Fruit fly (Drosophila melanogaster) whole organism, embryonic: ENCODE measurements around the gene CG43248.
A peak's percentile ranks its signal among the peaks of the same experiment; 100 is the strongest.

Experiments
- Antp ChIP-seq: fragments of 200-800 bp; sonication (Bioruptor generic); optimal IDR thresholded peaks from 3 replicates; lab custom pipeline; 2016; ENCODE audit warnings: missing biosample characterization, missing genetic modification characterization
- Atf3 ChIP-seq: fragments of 200-800 bp; sonication (Bioruptor generic); optimal IDR thresholded peaks from 3 replicates; lab custom pipeline; 2016; ENCODE audit warnings: missing biosample characterization, missing genetic modification characterization
- BEAF-32 ChIP-seq: fragments of 200-800 bp; sonication (Bioruptor generic); optimal IDR thresholded peaks from 3 replicates; lab custom pipeline; 2017; ENCODE audit warnings: missing biosample characterization, missing genetic modification characterization, mild to moderate bottlenecking, moderate library complexity, missing genetic modification reagents
- BtbVII ChIP-seq: fragments of 200-800 bp; sonication (Bioruptor generic); optimal IDR thresholded peaks from 3 replicates; lab custom pipeline; 2017; ENCODE audit warnings: missing biosample characterization, mild to moderate bottlenecking, missing genetic modification characterization
- C15 ChIP-seq: fragments of 200-800 bp; sonication (Bioruptor generic); IDR thresholded peaks from 3 replicates; pipeline ENCODE4 v1.3.6; 2022; ENCODE audit warnings: missing biosample characterization, missing genetic modification characterization
- CG11696 ChIP-seq: fragments of 200-800 bp; sonication (Bioruptor generic); IDR thresholded peaks from 2 replicates; pipeline ENCODE4 v1.3.6; 2022; ENCODE audit warnings: missing biosample characterization, missing genetic modification characterization
- CG13296 ChIP-seq: fragments of 200-800 bp; sonication (Bioruptor generic); optimal IDR thresholded peaks from 3 replicates; lab custom pipeline; 2018; ENCODE audit warnings: missing biosample characterization, mild to moderate bottlenecking, missing genetic modification characterization
- CG13775 ChIP-seq: fragments of 200-800 bp; sonication (Bioruptor generic); optimal IDR thresholded peaks from 3 replicates; lab custom pipeline; 2017; ENCODE audit warnings: missing biosample characterization, mild to moderate bottlenecking, missing genetic modification characterization
- CG15011 ChIP-seq: fragments of 200-800 bp; sonication (Bioruptor generic); optimal IDR thresholded peaks from 3 replicates; lab custom pipeline; 2018; ENCODE audit warnings: missing biosample characterization, mild to moderate bottlenecking, missing genetic modification characterization
- CG15269 ChIP-seq: fragments of 200-800 bp; sonication (Bioruptor generic); optimal IDR thresholded peaks from 2 replicates; lab custom pipeline; 2018; ENCODE audit warnings: missing biosample characterization, mild to moderate bottlenecking, missing genetic modification characterization, moderate library complexity
- CG1529 ChIP-seq: fragments of 200-800 bp; sonication (Bioruptor generic); optimal IDR thresholded peaks from 3 replicates; lab custom pipeline; 2018; ENCODE audit warnings: missing biosample characterization, missing genetic modification characterization
- CG18619 ChIP-seq: fragments of 200-800 bp; sonication (Bioruptor generic); optimal IDR thresholded peaks from 3 replicates; lab custom pipeline; 2017; ENCODE audit warnings: missing biosample characterization, mild to moderate bottlenecking, missing genetic modification characterization
- CG32532 ChIP-seq: fragments of 200-800 bp; sonication (Bioruptor generic); IDR thresholded peaks from 2 replicates; pipeline ENCODE4 v1.3.6; 2022; ENCODE audit warnings: missing biosample characterization, missing genetic modification characterization
- CG33557 ChIP-seq: fragments of 200-800 bp; sonication (Bioruptor generic); optimal IDR thresholded peaks from 2 replicates; lab custom pipeline; 2019; ENCODE audit warnings: missing biosample characterization, mild to moderate bottlenecking, missing genetic modification characterization, moderate library complexity
- CG34376 ChIP-seq: fragments of 200-800 bp; sonication (Bioruptor generic); optimal IDR thresholded peaks from 2 replicates; lab custom pipeline; 2018; ENCODE audit warnings: missing biosample characterization, mild to moderate bottlenecking, missing genetic modification characterization
- CG42726 ChIP-seq: fragments of 200-800 bp; sonication (Bioruptor generic); IDR thresholded peaks from 2 replicates; pipeline ENCODE4 v1.3.6; 2022; ENCODE audit warnings: missing biosample characterization, missing genetic modification characterization; ENCODE audit not compliant: partially characterized antibody
- CG4282 ChIP-seq: fragments of 200-800 bp; sonication (Bioruptor generic); optimal IDR thresholded peaks from 2 replicates; lab custom pipeline; 2016; ENCODE audit warnings: missing biosample characterization, missing genetic modification characterization
- CG4707 ChIP-seq: fragments of 200-800 bp; sonication (Bioruptor generic); optimal IDR thresholded peaks from 2 replicates; lab custom pipeline; 2018; ENCODE audit warnings: missing biosample characterization, mild to moderate bottlenecking, missing genetic modification characterization, moderate library complexity
- CG6683 ChIP-seq: fragments of 200-800 bp; sonication (Bioruptor generic); optimal IDR thresholded peaks from 2 replicates; lab custom pipeline; 2017; ENCODE audit warnings: missing biosample characterization, mild to moderate bottlenecking, missing genetic modification characterization, missing genetic modification reagents
- CG6813 ChIP-seq: fragments of 200-800 bp; sonication (Bioruptor generic); optimal IDR thresholded peaks from 2 replicates; lab custom pipeline; 2017; ENCODE audit warnings: missing biosample characterization, missing genetic modification characterization, mild to moderate bottlenecking, moderate library complexity, missing genetic modification reagents
- CG7839 ChIP-seq: fragments of 200-800 bp; sonication (Bioruptor generic); optimal IDR thresholded peaks from 3 replicates; lab custom pipeline; 2018; ENCODE audit warnings: missing biosample characterization, mild to moderate bottlenecking, missing genetic modification characterization, moderate library complexity
- CHES-1-like ChIP-seq: fragments of 200-800 bp; sonication (Bioruptor generic); optimal IDR thresholded peaks from 2 replicates; lab custom pipeline; 2016; ENCODE audit warnings: missing biosample characterization, missing genetic modification characterization
- D19B ChIP-seq: fragments of 200-800 bp; sonication (Bioruptor generic); optimal IDR thresholded peaks from 2 replicates; lab custom pipeline; 2017; ENCODE audit warnings: missing biosample characterization, mild to moderate bottlenecking, missing genetic modification characterization
- Fer2 ChIP-seq: fragments of 200-800 bp; sonication (Bioruptor generic); optimal IDR thresholded peaks from 2 replicates; lab custom pipeline; 2018; ENCODE audit warnings: missing biosample characterization, mild to moderate bottlenecking, missing genetic modification characterization, moderate library complexity
- HLHmδ ChIP-seq: fragments of 200-800 bp; sonication (Bioruptor generic); optimal IDR thresholded peaks from 2 replicates; lab custom pipeline; 2018; ENCODE audit warnings: missing biosample characterization, mild to moderate bottlenecking, missing genetic modification characterization, moderate library complexity
- Hr51 ChIP-seq, 2 experiments: fragments of 200-800 bp; sonication (Bioruptor generic); optimal IDR thresholded peaks; 2 replicates in 1 of 2; 3 replicates in 1 of 2; lab custom pipeline; 2016 to 2018; ENCODE audit warnings: missing biosample characterization in 2 of 2, missing genetic modification characterization in 2 of 2, mild to moderate bottlenecking in 1 of 2, moderate library complexity in 1 of 2
- NC2α ChIP-seq: fragments of 200-800 bp; sonication (Bioruptor generic); optimal IDR thresholded peaks from 2 replicates; lab custom pipeline; 2016; ENCODE audit warnings: missing biosample characterization, missing genetic modification characterization
- Nf-YA ChIP-seq: fragments of 200-800 bp; sonication (Bioruptor generic); IDR thresholded peaks from 2 replicates; pipeline ENCODE4 v1.3.6; 2022; ENCODE audit warnings: missing biosample characterization, missing genetic modification characterization
- Nf-YB ChIP-seq: fragments of 200-800 bp; sonication (Bioruptor generic); optimal IDR thresholded peaks from 3 replicates; lab custom pipeline; 2019; ENCODE audit warnings: missing biosample characterization, mild to moderate bottlenecking, missing genetic modification characterization, moderate library complexity
- Ravus ChIP-seq: fragments of 200-800 bp; sonication (Bioruptor generic); IDR thresholded peaks from 2 replicates; pipeline ENCODE4 v1.3.6; 2022; ENCODE audit warnings: missing biosample characterization, missing genetic modification characterization
- Spps ChIP-seq: fragments of 200-800 bp; sonication (Bioruptor generic); optimal IDR thresholded peaks from 2 replicates; lab custom pipeline; 2018; ENCODE audit warnings: missing biosample characterization, mild to moderate bottlenecking, missing genetic modification characterization
- YL-1 ChIP-seq: fragments of 200-800 bp; sonication (Bioruptor generic); optimal IDR thresholded peaks from 3 replicates; lab custom pipeline; 2017; ENCODE audit warnings: missing biosample characterization, mild to moderate bottlenecking, missing genetic modification characterization
- bowl ChIP-seq: fragments of 200-800 bp; sonication (Bioruptor generic); IDR thresholded peaks from 2 replicates; pipeline ENCODE4 v1.3.6; 2022; ENCODE audit warnings: missing biosample characterization, missing genetic modification characterization
- crol ChIP-seq: fragments of 200-800 bp; sonication (Bioruptor generic); IDR thresholded peaks from 2 replicates; pipeline ENCODE4 v1.3.6; 2022; ENCODE audit warnings: missing biosample characterization, missing genetic modification characterization
- cwo ChIP-seq: fragments of 200-800 bp; sonication (Bioruptor generic); optimal IDR thresholded peaks from 3 replicates; lab custom pipeline; 2017; ENCODE audit warnings: missing biosample characterization, missing genetic modification characterization, mild to moderate bottlenecking, moderate library complexity, missing genetic modification reagents
- danr ChIP-seq: fragments of 200-800 bp; sonication (Bioruptor generic); IDR thresholded peaks from 2 replicates; pipeline ENCODE4 v1.3.6; 2022; ENCODE audit warnings: missing biosample characterization, missing genetic modification characterization
- exex ChIP-seq: fragments of 200-800 bp; sonication (Bioruptor generic); optimal IDR thresholded peaks from 4 replicates; lab custom pipeline; 2018; ENCODE audit warnings: missing biosample characterization, mild to moderate bottlenecking, missing genetic modification characterization, moderate library complexity
- eyg ChIP-seq: fragments of 200-800 bp; sonication (Bioruptor generic); optimal IDR thresholded peaks from 3 replicates; lab custom pipeline; 2016; ENCODE audit warnings: missing biosample characterization, missing genetic modification characterization
- fd96Cb ChIP-seq: fragments of 200-800 bp; sonication (Bioruptor generic); optimal IDR thresholded peaks from 2 replicates; lab custom pipeline; 2018; ENCODE audit warnings: missing biosample characterization, mild to moderate bottlenecking, missing genetic modification characterization, moderate library complexity
- jumu ChIP-seq: fragments of 200-800 bp; sonication (Bioruptor generic); optimal IDR thresholded peaks from 3 replicates; lab custom pipeline; 2016; ENCODE audit warnings: missing biosample characterization, missing genetic modification characterization
- ken ChIP-seq: fragments of 200-800 bp; sonication (Bioruptor generic); IDR thresholded peaks from 3 replicates; pipeline ENCODE4 v1.3.6; 2022; ENCODE audit warnings: missing biosample characterization, missing genetic modification characterization
- lab ChIP-seq: fragments of 200-800 bp; sonication (Bioruptor generic); optimal IDR thresholded peaks from 3 replicates; lab custom pipeline; 2017; ENCODE audit warnings: missing biosample characterization, missing genetic modification characterization, mild to moderate bottlenecking, moderate library complexity, missing genetic modification reagents
- mld ChIP-seq: fragments of 200-800 bp; sonication (Bioruptor generic); IDR thresholded peaks from 3 replicates; pipeline ENCODE4 v1.3.6; 2022; ENCODE audit warnings: missing biosample characterization, missing genetic modification characterization; ENCODE audit not compliant: partially characterized antibody
- nau ChIP-seq: fragments of 200-800 bp; sonication (Bioruptor generic); optimal IDR thresholded peaks from 3 replicates; lab custom pipeline; 2017; ENCODE audit warnings: missing biosample characterization, mild to moderate bottlenecking, missing genetic modification characterization, missing genetic modification reagents
- otp ChIP-seq: fragments of 200-800 bp; sonication (Bioruptor generic); IDR thresholded peaks from 3 replicates; pipeline ENCODE4, ENCODE4 v1.3.6; 2022; ENCODE audit warnings: missing biosample characterization, missing genetic modification characterization
- peb ChIP-seq: fragments of 200-800 bp; sonication (Bioruptor generic); IDR thresholded peaks from 2 replicates; pipeline ENCODE4 v1.3.6; 2022; ENCODE audit warnings: missing biosample characterization, missing genetic modification characterization
- prd ChIP-seq, 3 experiments: fragments of >200 bp in 2 of 3; fragments of 200-800 bp in 1 of 3; sonication (Bioruptor generic) in 1 of 3; optimal IDR thresholded peaks in 2 of 3; IDR thresholded peaks in 1 of 3; 2 replicates in 2 of 3; 3 replicates in 1 of 3; pipeline versions ENCODE4 v1.3.6 to Lab custom; 2017 to 2022; ENCODE audit warnings: missing biosample characterization in 1 of 3, missing genetic modification characterization in 1 of 3
- seq ChIP-seq: fragments of 200-800 bp; sonication (Bioruptor generic); IDR thresholded peaks from 2 replicates; pipeline ENCODE4 v1.3.6; 2022; ENCODE audit warnings: missing biosample characterization, missing genetic modification characterization
- stc ChIP-seq: fragments of 200-800 bp; sonication (Bioruptor generic); IDR thresholded peaks from 2 replicates; pipeline ENCODE4 v1.3.6; 2022; ENCODE audit warnings: missing biosample characterization, missing genetic modification characterization
- sug ChIP-seq: fragments of 200-800 bp; optimal IDR thresholded peaks from 2 replicates; lab custom pipeline; 2019; ENCODE audit warnings: missing biosample characterization, mild to moderate bottlenecking, missing genetic modification characterization, moderate library complexity
- tap ChIP-seq: fragments of 200-800 bp; optimal IDR thresholded peaks from 3 replicates; lab custom pipeline; 2019; ENCODE audit warnings: missing biosample characterization, mild to moderate bottlenecking, missing genetic modification characterization, moderate library complexity

CG43248 gene

dm6 chr3L:15501646-15501972, 29.7 kb downstream of the CG43248 start (continued):
- TF ChIP-seq CG4282 (GFP tag; lab: Kevin White, UChicago): no peak
- TF ChIP-seq CG13775: no peak
- no peak for TF ChIP-seq Nf-YA (GFP tag; lab: Robert Waterston, UW)
- no peak for TF ChIP-seq CG4707 (GFP tag; lab: Kevin White, UChicago)
- peak; percentile 9 for TF ChIP-seq CG7839 (tag; lab: Kevin White, UChicago)
- TF ChIP-seq Antp (GFP tag; lab: Kevin White, UChicago): no peak
- TF ChIP-seq CG42726 (GFP tag; lab: Robert Waterston, UW): 0 out of 2 replicates have a peak, but pooled peaks have one; percentile 36
- TF ChIP-seq CG6813 (GFP tag; lab: Kevin White, UChicago): no peak
- no peak for TF ChIP-seq sug (tag; lab: Kevin White, UChicago)
- no peak for TF ChIP-seq mld
- TF ChIP-seq otp: no peak
- no peak for TF ChIP-seq Atf3 (GFP tag; lab: Kevin White, UChicago)
- no peak for TF ChIP-seq fd96Cb (tag; lab: Kevin White, UChicago)
- TF ChIP-seq exex (tag; lab: Kevin White, UChicago): peak; percentile 77
- TF ChIP-seq CG18619: no peak
- no peak for TF ChIP-seq crol (GFP tag; lab: Robert Waterston, UW)
- no peak for TF ChIP-seq CG15011
- TF ChIP-seq D19B (GFP tag; lab: Kevin White, UChicago): no peak
- peak; percentile 3 for TF ChIP-seq CG13296 (GFP tag; lab: Kevin White, UChicago)
- no peak for TF ChIP-seq tap (tag; lab: Kevin White, UChicago)
- TF ChIP-seq CG34376 (GFP tag; lab: Kevin White, UChicago): no peak
- TF ChIP-seq peb: no peak
- no peak for TF ChIP-seq CHES-1-like (GFP tag; lab: Kevin White, UChicago)
- no peak for TF ChIP-seq Fer2
- no peak for TF ChIP-seq CG11696 (GFP tag; lab: Robert Waterston, UW)
- no peak for TF ChIP-seq CG15269 (tag; lab: Kevin White, UChicago)
- TF ChIP-seq stc: 0 out of 2 replicates have a peak, but pooled peaks have one; percentile 15
- no peak for TF ChIP-seq jumu (GFP tag; lab: Kevin White, UChicago)
- no peak for TF ChIP-seq Hr51 (GFP tag; optimal IDR thresholded peaks at IDR 0.05; lab: Kevin White, UChicago)
- no peak for TF ChIP-seq bowl
- TF ChIP-seq C15 (GFP tag; lab: Robert Waterston, UW): no peak
- no peak for TF ChIP-seq ken
- TF ChIP-seq CG33557: no peak
- no peak for TF ChIP-seq YL-1 (GFP tag; lab: Kevin White, UChicago)
- no peak for TF ChIP-seq Ravus (GFP tag; lab: Robert Waterston, UW)
- TF ChIP-seq BtbVII (GFP tag; lab: Kevin White, UChicago): no peak
- TF ChIP-seq NC2α (GFP tag; lab: Kevin White, UChicago): no peak
- TF ChIP-seq Spps: no peak
- TF ChIP-seq HLHmδ: no peak
- no peak for TF ChIP-seq seq (GFP tag; lab: Robert Waterston, UW)
- no peak for TF ChIP-seq nau
- no peak for TF ChIP-seq prd (optimal IDR thresholded peaks at IDR 0.05; lab: Kevin White, UChicago)
- no peak for TF ChIP-seq prd (GFP tag; IDR thresholded peaks at IDR 0.05; lab: Robert Waterston, UW)
- TF ChIP-seq Nf-YB: no peak
- no peak for TF ChIP-seq danr
- TF ChIP-seq CG6683 (GFP tag; lab: Kevin White, UChicago): no peak
- TF ChIP-seq cwo (GFP tag; lab: Kevin White, UChicago): peak; percentile 69
- TF ChIP-seq CG32532 (GFP tag; lab: Robert Waterston, UW): peak; percentile 21; the same call in 1 of the 2 replicates
- TF ChIP-seq BEAF-32 (GFP tag; lab: Kevin White, UChicago): no peak
- TF ChIP-seq lab (GFP tag; lab: Kevin White, UChicago): no peak
- no peak for TF ChIP-seq CG1529 (GFP tag; lab: Kevin White, UChicago)
- no peak for TF ChIP-seq eyg (GFP tag; lab: Kevin White, UChicago)
